Fruit fly (Drosophila melanogaster): Measurements from ENCODE around the gene CG31344.

The CG31344 gene

dm6 chr3R:15229329-15229876, 4.3 kb upstream of the CG31344 start, which contains the start of the genes Art3 and mRpS10 (continued):
- TF ChIP-seq svp (GFP tag), result peak; percentile 100
- peak; percentile 99 for TF ChIP-seq vri (GFP tag; optimal IDR thresholded peaks at IDR 0.05)
- peak; percentile 100 for TF ChIP-seq pdm3 (GFP tag; optimal IDR thresholded peaks at IDR 0.05)
- peak; percentile 100 for TF ChIP-seq Gug (GFP tag; IDR thresholded peaks at IDR 0.05)
- peak; percentile 100 for TF ChIP-seq Eip78C (GFP tag)
- TF ChIP-seq esn (GFP tag; optimal IDR thresholded peaks at IDR 0.05), result peak; percentile 100
- TF ChIP-seq CG11902 (GFP tag; optimal IDR thresholded peaks at IDR 0.05), result peak; percentile 100
- TF ChIP-seq CG10631 (GFP tag; optimal IDR thresholded peaks at IDR 0.05), result peak; percentile 100
- TF ChIP-seq CG6163 (GFP tag; IDR thresholded peaks at IDR 0.05), result peak; percentile 100

DNA sequence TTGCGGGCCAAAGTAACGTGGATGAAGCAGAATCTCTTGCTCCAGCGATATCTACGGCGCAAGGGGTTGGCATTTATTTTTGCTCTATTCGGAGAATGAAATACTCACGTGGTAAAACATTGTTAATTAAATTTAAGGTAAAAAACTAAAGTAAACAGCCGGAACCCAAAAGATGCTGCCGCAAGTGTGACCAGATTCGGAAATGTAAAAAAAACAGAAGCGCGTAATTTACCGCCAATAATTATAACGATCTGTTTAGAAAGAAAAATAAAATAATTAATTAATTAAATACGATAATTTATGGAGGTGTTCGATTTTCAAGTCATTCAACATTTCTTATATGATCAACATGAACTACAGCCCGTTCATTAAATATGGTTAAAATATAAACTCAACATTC, 2.2 kb downstream of the CG31344 start, which contains the start of gene Polr2G:
Polr2G (minus strand) TSS at position 208 of the 400 bp plus-strand sequence.
- TF ChIP-seq Eip93F (GFP tag; optimal IDR thresholded peaks at IDR 0.05) (no peak), vri (GFP tag; optimal IDR thresholded peaks at IDR 0.05) (no peak), Hr39 (GFP tag; optimal IDR thresholded peaks at IDR 0.05) (no peak), Met (GFP tag; optimal IDR thresholded peaks at IDR 0.05) (no peak), svp (GFP tag) (no peak), CG1621 (tag; optimal IDR thresholded peaks at IDR 0.05) (peak; percentile 4), salr (GFP tag; optimal IDR thresholded peaks at IDR 0.05) (no peak), fkh (GFP tag; optimal IDR thresholded peaks at IDR 0.05) (peak; percentile 75)

- no peak for TF ChIP-seq CG34406 (GFP tag; optimal IDR thresholded peaks at IDR 0.05)
- peak; percentile 99 for TF ChIP-seq Eip78C (GFP tag)
- TF ChIP-seq Gug (GFP tag; IDR thresholded peaks at IDR 0.05), result peak; percentile 97
- TF ChIP-seq CG6808 (GFP tag; optimal IDR thresholded peaks at IDR 0.05), result no peak
- TF ChIP-seq Ets96B (tag; optimal IDR thresholded peaks at IDR 0.05), result peak; percentile 94
- no peak for TF ChIP-seq salr (GFP tag; optimal IDR thresholded peaks at IDR 0.05)
- peak; percentile 88 for TF ChIP-seq dsx (GFP tag; optimal IDR thresholded peaks at IDR 0.05; ENCODE audit: poor library complexity, severe bottlenecking)
- peak; percentile 87 for TF ChIP-seq Eip93F (GFP tag; optimal IDR thresholded peaks at IDR 0.05)
- TF ChIP-seq CG11902 (GFP tag; optimal IDR thresholded peaks at IDR 0.05), result peak; percentile 94
- peak; percentile 89 for TF ChIP-seq CG10631 (GFP tag; optimal IDR thresholded peaks at IDR 0.05)
- peak; percentile 96 for TF ChIP-seq topi (GFP tag; optimal IDR thresholded peaks at IDR 0.05)
- no peak for TF ChIP-seq CG4318 (GFP tag; optimal IDR thresholded peaks at IDR 0.05)
- no peak for TF ChIP-seq CG9139 (GFP tag; optimal IDR thresholded peaks at IDR 0.05)
- peak; percentile 99 for TF ChIP-seq eg (GFP tag; IDR thresholded peaks at IDR 0.05)
- no peak for TF ChIP-seq CG1621 (tag; optimal IDR thresholded peaks at IDR 0.05)
- TF ChIP-seq Smox (GFP tag; optimal IDR thresholded peaks at IDR 0.05), result no peak
- TF ChIP-seq CG11762 (GFP tag; optimal IDR thresholded peaks at IDR 0.05; ENCODE audit: insufficient read depth), result no peak
- TF ChIP-seq spab (GFP tag; optimal IDR thresholded peaks at IDR 0.05), result no peak
- TF ChIP-seq Ets21C (GFP tag; optimal IDR thresholded peaks at IDR 0.05), result no peak
- TF ChIP-seq CG10669 (GFP tag; optimal IDR thresholded peaks at IDR 0.05), result no peak
- no peak for TF ChIP-seq CG32006 (GFP tag; optimal IDR thresholded peaks at IDR 0.05)
- peak; percentile 75 for TF ChIP-seq dac (GFP tag; optimal IDR thresholded peaks at IDR 0.05)
- peak; percentile 99 for TF ChIP-seq CG6163 (GFP tag; IDR thresholded peaks at IDR 0.05)
- TF ChIP-seq CG6792 (GFP tag; optimal IDR thresholded peaks at IDR 0.05), result peak; percentile 83
- TF ChIP-seq pdm3 (GFP tag; optimal IDR thresholded peaks at IDR 0.05), result no peak
- TF ChIP-seq CG7368 (GFP tag; optimal IDR thresholded peaks at IDR 0.05), result peak; percentile 86
- no peak for TF ChIP-seq Sox102F (GFP tag; optimal IDR thresholded peaks at IDR 0.05)
- no peak for TF ChIP-seq vri (GFP tag; optimal IDR thresholded peaks at IDR 0.05)
- peak; percentile 39 for TF ChIP-seq Sox15 (GFP tag; optimal IDR thresholded peaks at IDR 0.05)
- peak; percentile 88 for TF ChIP-seq esn (GFP tag; optimal IDR thresholded peaks at IDR 0.05)
- TF ChIP-seq acj6 (GFP tag; optimal IDR thresholded peaks at IDR 0.05), result no peak
- peak; percentile 92 for TF ChIP-seq lz (GFP tag; optimal IDR thresholded peaks at IDR 0.05)
- TF ChIP-seq CG3919 (GFP tag; optimal IDR thresholded peaks at IDR 0.05), result peak; percentile 96
- peak; percentile 96 for TF ChIP-seq cyc (GFP tag; optimal IDR thresholded peaks at IDR 0.05)
- peak; percentile 68 for TF ChIP-seq fd85E (GFP tag; optimal IDR thresholded peaks at IDR 0.05)
- no peak for TF ChIP-seq fd59A (GFP tag; optimal IDR thresholded peaks at IDR 0.05)
- TF ChIP-seq net (GFP tag; optimal IDR thresholded peaks at IDR 0.05), result no peak
- peak; percentile 97 for TF ChIP-seq CG11294 (GFP tag; IDR thresholded peaks at IDR 0.05)
- no peak for TF ChIP-seq Hr39 (GFP tag; optimal IDR thresholded peaks at IDR 0.05)
- peak; percentile 86 for TF ChIP-seq Lpt (GFP tag; optimal IDR thresholded peaks at IDR 0.05)
- TF ChIP-seq CG8119 (GFP tag; IDR thresholded peaks at IDR 0.05), result no peak
These were observed 6.1 kb downstream of the CG31344 start, which contains the start of the genes SIDL and CG12241 for dm6 chr3R:15218824-15219576. SIDL (minus strand) TSS chr3R:15218874. CG12241 (plus strand) TSS chr3R:15219256.

Measured in whole organism, prepupa.